Worm (Caenorhabditis elegans): ENCODE measurements around the gene npp-26.

DNA sequence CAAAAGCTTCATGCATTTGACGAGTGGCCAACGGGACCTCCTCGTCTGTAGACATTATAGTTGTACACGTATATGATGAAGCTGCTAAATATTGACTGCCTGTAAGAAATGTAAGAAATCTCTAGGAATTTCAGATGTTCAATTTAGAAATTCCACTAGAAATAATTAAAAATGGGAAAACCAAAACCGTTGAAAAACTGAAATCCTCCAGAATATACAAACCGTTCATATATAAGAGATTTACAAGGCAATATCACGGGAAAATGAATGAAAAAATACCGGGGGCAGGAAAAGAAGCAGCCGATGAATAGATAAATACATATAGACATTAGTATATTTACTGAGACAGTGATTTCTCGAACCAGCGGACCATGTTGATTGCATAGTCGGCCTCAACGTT is 38.0 kb downstream of the npp-26 start, which contains the start of gene dpf-7:
- TF ChIP-seq dmd-6 (GFP tag; IDR thresholded peaks at IDR 0.05) (no peak), ctbp-1 (GFP tag; IDR thresholded peaks at IDR 0.05) (no peak), dpl-1 (GFP tag; optimal IDR thresholded peaks at IDR 0.05) (no peak), nhr-28 (tag; optimal IDR thresholded peaks at IDR 0.05) (no peak), zag-1 (tag; optimal IDR thresholded peaks at IDR 0.05) (no peak), ceh-82 (tag; optimal IDR thresholded peaks at IDR 0.05) (no peak), jun-1 (tag; optimal IDR thresholded peaks at IDR 0.05) (no peak), egl-27 (tag; optimal IDR thresholded peaks at IDR 0.05) (no peak), ces-1 (GFP tag; optimal IDR thresholded peaks at IDR 0.05) (no peak), nhr-25 (tag; optimal IDR thresholded peaks at IDR 0.05; ENCODE audit: borderline replicate concordance, insufficient read depth) (no peak)
